Worm (Caenorhabditis elegans) whole organism, mixed stage, embryonic: ENCODE measurements around the gene cdk-5.

Source experiments
- cnd-1 ChIP-seq: fragments of 200-800 bp; sonication (Bioruptor generic); optimal IDR thresholded peaks from 2 replicates; lab custom pipeline; 2018; ENCODE audit warnings: mild to moderate bottlenecking, missing genetic modification characterization, missing compliant biosample characterization
- elt-1 ChIP-seq: sonication (generic microtip); optimal IDR thresholded peaks from 2 replicates; lab custom pipeline; 2017; ENCODE audit warnings: missing genetic modification characterization, mild to moderate bottlenecking, missing compliant biosample characterization, antibody characterized with exemption, moderate library complexity, borderline replicate concordance; ENCODE audit not compliant: insufficient read depth
- elt-3 ChIP-seq: fragments of 150-350 bp; optimal IDR thresholded peaks from 2 replicates; lab custom pipeline; 2014; ENCODE audit warnings: missing biosample characterization, missing genetic modification characterization
- lin-32 ChIP-seq: fragments of 200-800 bp; sonication (Bioruptor generic); optimal IDR thresholded peaks from 2 replicates; lab custom pipeline; 2018; ENCODE audit warnings: mild to moderate bottlenecking, missing genetic modification characterization, missing compliant biosample characterization
- lsy-2 ChIP-seq: fragments of 150-350 bp; optimal IDR thresholded peaks from 2 replicates; lab custom pipeline; 2014; ENCODE audit warnings: missing biosample characterization, missing genetic modification characterization
- mab-5 ChIP-seq: fragments of 150-350 bp; optimal IDR thresholded peaks from 2 replicates; lab custom pipeline; 2014; ENCODE audit warnings: missing biosample characterization, missing genetic modification characterization
- nhr-28 ChIP-seq: fragments of 150-350 bp; optimal IDR thresholded peaks from 2 replicates; lab custom pipeline; 2014; ENCODE audit warnings: missing biosample characterization, missing genetic modification characterization
- ztf-11 ChIP-seq: fragments of 150-350 bp; optimal IDR thresholded peaks from 2 replicates; lab custom pipeline; 2014; ENCODE audit warnings: missing biosample characterization, missing genetic modification characterization

DNA sequence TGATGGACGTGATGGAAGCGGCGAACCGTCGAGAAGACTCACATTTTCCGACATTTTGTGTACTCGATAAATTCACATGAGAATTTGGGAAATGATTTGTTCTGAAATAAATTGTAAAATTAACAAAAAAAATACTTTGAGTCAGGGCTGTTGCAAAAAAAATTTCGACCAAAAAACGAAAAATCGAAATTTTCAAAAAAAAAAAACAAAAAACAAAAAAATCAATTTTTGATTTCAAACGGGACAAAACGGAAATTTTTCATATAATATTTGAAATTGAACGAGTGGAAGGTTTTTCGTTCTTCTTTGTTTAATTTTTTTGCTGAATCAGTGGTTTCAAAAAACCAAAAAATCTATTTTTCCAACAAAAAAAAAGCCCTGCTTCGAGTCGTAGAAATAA lies 10.9 kb downstream of the cdk-5 start, which contains the start of gene cua-1:
- TF ChIP-seq cnd-1 (tag; lab: Kevin White, UChicago) = no peak
- TF ChIP-seq elt-1 (tag; lab: Kevin White, UChicago) = no peak
- no peak for TF ChIP-seq lin-32 (GFP tag; lab: Kevin White, UChicago)
- TF ChIP-seq mab-5 (tag; lab: Kevin White, UChicago) = no peak
- TF ChIP-seq lsy-2 (tag; lab: Kevin White, UChicago) = no peak
- no peak for TF ChIP-seq ztf-11 (tag; lab: Kevin White, UChicago)
- no peak for TF ChIP-seq nhr-28 (tag; lab: Kevin White, UChicago)
- TF ChIP-seq elt-3 (tag; lab: Kevin White, UChicago) = no peak
